Worm (Caenorhabditis elegans) whole organism, L3 larva: ENCODE measurements around the gene C44B7.11.
"Not testable (repeated sequence)": the region's sequence is repeated elsewhere in the genome, so short reads cannot be mapped to it uniquely, and the experiment has no call there.

Source experiments
- ZK546.5 ChIP-seq: sonication (generic microtip); optimal IDR thresholded peaks from 2 replicates; lab custom pipeline; 2017; ENCODE audit warnings: missing biosample characterization, missing genetic modification characterization
- ama-1 ChIP-seq: fragments of 150-350 bp; optimal IDR thresholded peaks from 2 replicates; lab custom pipeline; 2018
- ceh-28 ChIP-seq: fragments of 150-350 bp; optimal IDR thresholded peaks from 2 replicates; lab custom pipeline; 2014; ENCODE audit warnings: missing biosample characterization, missing genetic modification reagents, missing genetic modification characterization
- ceh-82 ChIP-seq: fragments of 150-350 bp; optimal IDR thresholded peaks from 2 replicates; lab custom pipeline; 2014; ENCODE audit warnings: missing biosample characterization, missing genetic modification characterization
- egl-27 ChIP-seq: sonication (generic microtip); optimal IDR thresholded peaks from 4 replicates; lab custom pipeline; 2017; ENCODE audit warnings: missing biosample characterization, missing genetic modification reagents, missing genetic modification characterization
- elt-1 ChIP-seq: fragments of 150-350 bp; optimal IDR thresholded peaks from 2 replicates; lab custom pipeline; 2014; ENCODE audit warnings: missing biosample characterization, missing genetic modification characterization
- elt-2 ChIP-seq: sonication (generic microtip); optimal IDR thresholded peaks from 2 replicates; lab custom pipeline; 2016; ENCODE audit warnings: missing genetic modification reagents, mild to moderate bottlenecking, missing genetic modification characterization, missing compliant biosample characterization
- elt-3 ChIP-seq, 3 experiments: fragments of 150-350 bp in 1 of 3; sonication (generic microtip) in 2 of 3; optimal IDR thresholded peaks; 2 replicates in 2 of 3; 4 replicates in 1 of 3; lab custom pipeline; 2014 to 2017; ENCODE audit warnings: missing biosample characterization in 3 of 3, missing genetic modification characterization in 3 of 3
- eor-1 ChIP-seq, 2 experiments: fragments of 150-350 bp; optimal IDR thresholded peaks; 2 replicates each; lab custom pipeline; 2014 to 2018; ENCODE audit warnings: missing biosample characterization in 2 of 2, missing genetic modification characterization in 2 of 2
- fkh-10 ChIP-seq: sonication (generic microtip); optimal IDR thresholded peaks from 2 replicates; lab custom pipeline; 2017; ENCODE audit warnings: missing biosample characterization, missing genetic modification reagents, missing genetic modification characterization
- fkh-2 ChIP-seq: fragments of 150-350 bp; optimal IDR thresholded peaks from 2 replicates; lab custom pipeline; 2014; ENCODE audit warnings: missing biosample characterization, missing genetic modification reagents, missing genetic modification characterization
- fos-1 ChIP-seq: fragments of 150-350 bp; optimal IDR thresholded peaks from 2 replicates; lab custom pipeline; 2014; ENCODE audit warnings: missing biosample characterization, missing genetic modification characterization
- hmg-11 ChIP-seq: sonication (generic microtip); optimal IDR thresholded peaks from 2 replicates; lab custom pipeline; 2016; ENCODE audit warnings: missing genetic modification characterization, missing compliant biosample characterization
- jun-1 ChIP-seq: fragments of 150-350 bp; optimal IDR thresholded peaks from 2 replicates; lab custom pipeline; 2014; ENCODE audit warnings: missing biosample characterization, missing genetic modification reagents, missing genetic modification characterization
- lin-15B ChIP-seq: fragments of 150-350 bp; optimal IDR thresholded peaks from 2 replicates; lab custom pipeline; 2014; ENCODE audit warnings: missing biosample characterization, missing genetic modification characterization
- lin-39 ChIP-seq: fragments of 150-350 bp; optimal IDR thresholded peaks from 2 replicates; lab custom pipeline; 2018; ENCODE audit warnings: missing biosample characterization, missing genetic modification reagents, missing genetic modification characterization
- lsy-12 ChIP-seq: sonication (generic microtip); optimal IDR thresholded peaks from 2 replicates; lab custom pipeline; 2016; ENCODE audit warnings: mild to moderate bottlenecking, missing genetic modification characterization, missing compliant biosample characterization
- mdl-1 ChIP-seq: fragments of 150-350 bp; optimal IDR thresholded peaks from 2 replicates; lab custom pipeline; 2014; ENCODE audit warnings: missing biosample characterization, missing genetic modification characterization
- nfya-1 ChIP-seq: sonication (generic microtip); optimal IDR thresholded peaks from 2 replicates; lab custom pipeline; 2017; ENCODE audit warnings: missing genetic modification characterization, mild to moderate bottlenecking, missing compliant biosample characterization, antibody characterized with exemption, moderate library complexity; ENCODE audit not compliant: insufficient read depth
- nhr-11 ChIP-seq: fragments of 150-350 bp; optimal IDR thresholded peaks from 2 replicates; lab custom pipeline; 2014; ENCODE audit warnings: missing biosample characterization, missing genetic modification characterization
- nhr-23 ChIP-seq: fragments of 150-350 bp; optimal IDR thresholded peaks from 2 replicates; lab custom pipeline; 2014; ENCODE audit warnings: missing biosample characterization, missing genetic modification reagents, missing genetic modification characterization
- nhr-25 ChIP-seq: sonication (generic microtip); optimal IDR thresholded peaks from 2 replicates; lab custom pipeline; 2017; ENCODE audit warnings: missing biosample characterization, missing genetic modification characterization
- nhr-28 ChIP-seq: fragments of 150-350 bp; optimal IDR thresholded peaks from 2 replicates; lab custom pipeline; 2014; ENCODE audit warnings: missing biosample characterization, missing genetic modification characterization
- nhr-43 ChIP-seq: sonication (generic microtip); optimal IDR thresholded peaks from 2 replicates; lab custom pipeline; 2016; ENCODE audit warnings: mild to moderate bottlenecking, missing genetic modification characterization, missing compliant biosample characterization; ENCODE audit not compliant: poor library complexity, severe bottlenecking
- nhr-67 ChIP-seq: fragments of 150-350 bp; optimal IDR thresholded peaks from 2 replicates; lab custom pipeline; 2014; ENCODE audit warnings: missing biosample characterization, missing genetic modification characterization
- nhr-77 ChIP-seq: fragments of 150-350 bp; optimal IDR thresholded peaks from 2 replicates; lab custom pipeline; 2014; ENCODE audit warnings: missing biosample characterization, missing genetic modification characterization
- pha-4 ChIP-seq: fragments of 150-350 bp; optimal IDR thresholded peaks from 2 replicates; lab custom pipeline; 2014; ENCODE audit warnings: missing biosample characterization, missing genetic modification reagents, missing genetic modification characterization
- sea-2 ChIP-seq: fragments of 150-350 bp; sonication (generic microtip); optimal IDR thresholded peaks from 4 replicates; lab custom pipeline; 2014; ENCODE audit warnings: missing biosample characterization, missing genetic modification reagents, missing genetic modification characterization
- skn-1 ChIP-seq: fragments of 150-350 bp; optimal IDR thresholded peaks from 2 replicates; lab custom pipeline; 2014; ENCODE audit warnings: missing biosample characterization, missing genetic modification characterization
- tbx-2 ChIP-seq: sonication (generic microtip); optimal IDR thresholded peaks from 2 replicates; lab custom pipeline; 2016; ENCODE audit warnings: mild to moderate bottlenecking, missing genetic modification characterization, missing compliant biosample characterization
- ztf-11 ChIP-seq: fragments of 150-350 bp; optimal IDR thresholded peaks from 2 replicates; lab custom pipeline; 2014; ENCODE audit warnings: missing biosample characterization, missing genetic modification characterization

C44B7.11 gene

DNA sequence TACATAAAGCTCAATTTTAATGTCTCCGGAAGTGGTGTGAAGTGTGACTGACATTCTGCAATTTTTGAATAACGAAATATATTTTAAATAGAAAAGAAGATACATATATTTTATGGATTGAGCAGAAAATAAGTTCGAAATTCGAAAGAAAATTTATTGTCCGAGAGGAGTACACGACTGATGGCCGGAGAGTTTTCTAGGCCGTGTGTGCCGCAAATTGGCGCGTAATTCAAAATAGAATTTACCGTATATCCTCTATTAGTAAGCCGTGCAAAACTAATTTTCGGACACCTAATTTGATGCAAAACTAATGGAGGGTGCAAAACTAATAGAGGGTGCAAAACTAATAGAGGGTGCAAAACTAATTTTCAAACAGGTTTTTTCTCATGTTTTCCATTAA is 16.0 kb upstream of the C44B7.11 start, which contains the start of gene cyn-10 (continued):
- peak; percentile 64 for TF ChIP-seq nfya-1 (tag; lab: Kevin White, UChicago)
- no peak for TF ChIP-seq ztf-11 (tag; lab: Kevin White, UChicago)
- TF ChIP-seq nhr-77 (tag; lab: Kevin White, UChicago): no peak
- no peak for TF ChIP-seq nhr-67
- no peak for TF ChIP-seq ama-1 (lab: Kevin White, UChicago)
- peak in 1 of 2 experiments; percentile 70 for TF ChIP-seq eor-1 (tag; optimal IDR thresholded peaks at IDR 0.05; lab: Kevin White, UChicago)
- TF ChIP-seq lin-15B (tag; lab: Kevin White, UChicago): peak; percentile 58
- no peak for TF ChIP-seq fos-1 (tag; lab: Kevin White, UChicago)
- TF ChIP-seq mdl-1 (tag; lab: Kevin White, UChicago): no peak
- peak; percentile 65 for TF ChIP-seq pha-4
- TF ChIP-seq lsy-12 (tag; lab: Kevin White, UChicago): peak; percentile 75
- TF ChIP-seq jun-1: no peak
- TF ChIP-seq egl-27 (tag; lab: Kevin White, UChicago): no peak

DNA sequence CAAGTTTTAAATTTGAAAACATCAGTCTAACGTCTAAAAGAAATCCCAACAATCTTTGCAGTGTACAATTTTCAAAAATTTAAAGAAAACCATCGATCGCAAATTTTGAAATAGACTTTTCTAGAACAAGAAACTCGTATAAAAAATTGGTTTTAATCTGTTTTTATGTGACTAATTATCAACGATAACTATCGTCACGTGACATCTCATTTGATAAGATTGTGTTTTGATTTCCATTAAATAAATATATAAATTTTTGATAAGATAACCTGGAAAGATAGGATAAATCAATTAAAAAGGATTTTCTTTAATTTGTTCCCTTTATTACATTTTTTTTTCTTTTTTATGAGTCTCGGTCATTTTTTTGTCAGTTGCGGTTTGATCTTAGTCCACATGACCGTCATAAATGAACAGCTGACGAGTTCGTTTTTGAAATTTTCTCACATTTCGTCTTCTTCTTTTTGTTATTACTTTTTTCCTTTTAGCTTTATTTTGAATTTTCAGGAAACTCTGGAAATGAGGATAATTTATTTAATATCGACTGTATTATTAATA is 12.3 kb upstream of the C44B7.11 start, which contains the start of gene asm-1:
TSS of gene asm-1 (plus strand) at position 505 of the 555 bp plus-strand sequence.
- peak; percentile 26 for TF ChIP-seq elt-2 (tag; lab: Kevin White, UChicago)
- TF ChIP-seq ZK546.5 (tag; lab: Kevin White, UChicago): no peak

DNA sequence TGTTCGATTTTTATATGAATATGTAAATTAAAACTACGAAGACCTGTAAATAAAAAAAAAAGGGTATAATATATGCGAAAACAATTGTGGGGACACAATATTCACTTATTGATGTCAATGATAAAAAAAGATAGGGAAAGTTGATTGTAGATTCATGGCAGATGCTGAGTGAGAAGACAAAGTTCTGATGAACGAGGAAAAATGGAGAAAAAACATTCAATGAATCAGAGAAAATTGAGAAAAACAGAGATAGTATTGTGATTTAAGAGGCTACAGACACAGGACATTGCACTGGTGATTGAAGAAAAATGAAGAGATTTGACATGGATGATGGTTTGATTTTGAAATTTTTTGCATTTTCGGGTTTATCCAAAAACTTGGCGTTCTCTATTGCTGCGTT is 11.3 kb upstream of the C44B7.11 start:
- TF ChIP-seq fkh-2 (tag; lab: Kevin White, UChicago) (no peak), nhr-23 (tag; lab: Kevin White, UChicago) (no peak), ama-1 (lab: Kevin White, UChicago) (no peak), pha-4 (no peak), ZK546.5 (tag; lab: Kevin White, UChicago) (no peak), ceh-82 (tag; lab: Kevin White, UChicago) (no peak), ceh-28 (tag; lab: Kevin White, UChicago) (no peak), nhr-28 (tag; lab: Kevin White, UChicago) (no peak), tbx-2 (tag; lab: Kevin White, UChicago) (no peak), nhr-25 (no peak), elt-1 (tag; lab: Kevin White, UChicago) (no peak)

DNA sequence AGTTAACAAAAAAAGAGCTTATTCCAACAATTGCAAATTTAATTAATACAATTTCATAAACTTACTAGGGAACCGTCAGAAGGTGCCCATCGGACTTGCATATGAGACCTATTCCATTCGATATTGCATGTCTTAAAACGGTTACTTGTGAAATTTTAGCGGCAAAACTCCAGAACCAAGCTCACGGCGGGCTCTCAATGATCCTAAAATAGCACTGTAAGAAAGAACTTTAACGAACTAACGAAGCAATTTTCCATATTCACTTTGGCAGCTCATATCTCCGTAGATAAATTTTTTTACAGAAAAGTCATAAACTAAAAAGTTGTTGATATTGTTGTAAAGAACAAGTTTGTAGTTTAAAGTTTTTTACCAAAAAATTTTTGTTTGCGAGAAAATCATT is 10.3 kb upstream of the C44B7.11 start, which contains the start of gene B0252.3:
TSS of gene B0252.3 (minus strand) at position 101 of the 400 bp plus-strand sequence.
- TF ChIP-seq sea-2 (GFP tag; lab: Kevin White, UChicago); hmg-11; fkh-10 (GFP tag; lab: Kevin White, UChicago): not testable (repeated sequence)

DNA sequence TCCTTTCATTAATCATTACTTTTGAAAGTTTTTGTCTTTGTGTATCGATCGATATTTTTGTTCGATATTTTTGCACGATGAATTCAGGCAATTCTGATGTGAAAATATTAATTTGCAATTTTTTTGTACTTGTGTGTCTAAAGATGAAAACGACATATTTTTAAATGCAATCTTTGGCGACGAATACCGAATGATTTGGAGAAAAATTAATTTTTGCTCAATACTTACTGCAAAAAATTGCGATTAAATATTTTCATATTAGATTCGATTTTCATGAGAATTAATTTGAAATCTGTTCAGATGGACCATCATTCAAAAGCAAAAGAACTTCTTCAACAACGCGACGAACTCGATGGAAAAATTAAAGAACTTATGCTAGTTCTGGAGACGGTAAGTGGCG is 4.5 kb upstream of the C44B7.11 start, which contains the start of gene psmd-9:
TSS of gene psmd-9 (plus strand) at position 301 of the 400 bp plus-strand sequence.
- no peak for TF ChIP-seq ztf-11 (tag; lab: Kevin White, UChicago)
- TF ChIP-seq nhr-67: no peak
- no peak for TF ChIP-seq jun-1
- TF ChIP-seq nhr-11: no peak
- TF ChIP-seq nhr-23 (tag; lab: Kevin White, UChicago): no peak
- no peak for TF ChIP-seq lin-39 (tag; lab: Kevin White, UChicago)
- TF ChIP-seq mdl-1 (tag; lab: Kevin White, UChicago): no peak
- TF ChIP-seq sea-2 (GFP tag; lab: Kevin White, UChicago): no peak
- TF ChIP-seq eor-1 (tag; optimal IDR thresholded peaks at IDR 0.05; lab: Kevin White, UChicago): no peak
- TF ChIP-seq skn-1 (tag; lab: Kevin White, UChicago): no peak
- TF ChIP-seq elt-3 (tag; optimal IDR thresholded peaks at IDR 0.05; lab: Kevin White, UChicago): no peak
- TF ChIP-seq elt-2 (tag; lab: Kevin White, UChicago): no peak
- no peak for TF ChIP-seq nhr-43 (tag; lab: Kevin White, UChicago)
- TF ChIP-seq fkh-2 (tag; lab: Kevin White, UChicago): no peak
- no peak for TF ChIP-seq fkh-10 (GFP tag; lab: Kevin White, UChicago)
- no peak for TF ChIP-seq fos-1 (tag; lab: Kevin White, UChicago)
